Worm (Caenorhabditis elegans): ENCODE measurements around the gene F54C9.14.

Gene F54C9.14

ce11 chrII:8610085-8610484, 48.0 kb downstream of the F54C9.14 start, which contains the start of gene F28C6.9:
Gene F28C6.9, minus strand, starts transcription at chrII:8610185.
- TF ChIP-seq sma-3 (GFP tag; optimal IDR thresholded peaks at IDR 0.05) (no peak), snpc-4 (tag; optimal IDR thresholded peaks at IDR 0.05) (no peak), mab-5 (tag; optimal IDR thresholded peaks at IDR 0.05) (no peak), unc-55 (GFP tag; optimal IDR thresholded peaks at IDR 0.05) (no peak), ztf-1 (GFP tag; conservative IDR thresholded peaks at IDR 0.05) (no peak), sma-9 (GFP tag; optimal IDR thresholded peaks at IDR 0.05) (no peak), sma-9 (tag; optimal IDR thresholded peaks at IDR 0.05) (no peak), zag-1 (tag; optimal IDR thresholded peaks at IDR 0.05) (no peak), crh-2 (tag; optimal IDR thresholded peaks at IDR 0.05) (no peak), lin-39 (tag; optimal IDR thresholded peaks at IDR 0.05) (no peak)

ce11 chrII:8610585-8610984, 48.5 kb downstream of the F54C9.14 start:
- TF ChIP-seq F13H6.1 (tag; optimal IDR thresholded peaks at IDR 0.05) = no peak
- no peak for TF ChIP-seq mdl-1 (tag; optimal IDR thresholded peaks at IDR 0.05)
- no peak for TF ChIP-seq nhr-6 (tag; optimal IDR thresholded peaks at IDR 0.05)
- TF ChIP-seq nhr-237 (tag; optimal IDR thresholded peaks at IDR 0.05) = no peak
- no peak for TF ChIP-seq lin-11 (tag; optimal IDR thresholded peaks at IDR 0.05)
- no peak for TF ChIP-seq nhr-11 (tag; optimal IDR thresholded peaks at IDR 0.05)
- TF ChIP-seq unc-62 (GFP tag; optimal IDR thresholded peaks at IDR 0.05) = no peak

ce11 chrII:8611330-8611729, 49.2 kb downstream of the F54C9.14 start:
- no peak for TF ChIP-seq ceh-16 (tag; optimal IDR thresholded peaks at IDR 0.05)
- TF ChIP-seq nhr-21 (tag; optimal IDR thresholded peaks at IDR 0.05) = no peak
- TF ChIP-seq nhr-77 (tag; optimal IDR thresholded peaks at IDR 0.05) = no peak
- no peak for TF ChIP-seq nhr-25 (tag; optimal IDR thresholded peaks at IDR 0.05)
- TF ChIP-seq mab-5 (tag; optimal IDR thresholded peaks at IDR 0.05) = no peak
- TF ChIP-seq peb-1 (tag; optimal IDR thresholded peaks at IDR 0.05) = no peak
- no peak for TF ChIP-seq skn-1 (tag; optimal IDR thresholded peaks at IDR 0.05)
- TF ChIP-seq sma-9 (GFP tag; optimal IDR thresholded peaks at IDR 0.05) = no peak
- TF ChIP-seq sma-9 (tag; optimal IDR thresholded peaks at IDR 0.05) = no peak
- no peak for TF ChIP-seq elt-3 (tag; optimal IDR thresholded peaks at IDR 0.05)
- no peak for TF ChIP-seq nhr-23 (tag; optimal IDR thresholded peaks at IDR 0.05)

ce11 chrII:8612470-8612869, 50.4 kb downstream of the F54C9.14 start, which contains the start of gene T22C8.1:
Gene T22C8.1, plus strand, starts transcription at chrII:8612770.
- TF ChIP-seq nhr-12 (tag; optimal IDR thresholded peaks at IDR 0.05) (no peak), lsy-2 (tag; optimal IDR thresholded peaks at IDR 0.05) (no peak), aly-2 (tag; optimal IDR thresholded peaks at IDR 0.05) (no peak), nhr-6 (tag; optimal IDR thresholded peaks at IDR 0.05) (no peak), ZK546.5 (tag; optimal IDR thresholded peaks at IDR 0.05) (no peak), ztf-4 (tag; optimal IDR thresholded peaks at IDR 0.05) (no peak), R02D3.7 (tag; optimal IDR thresholded peaks at IDR 0.05) (no peak), elt-3 (tag; optimal IDR thresholded peaks at IDR 0.05) (no peak), F13H6.1 (tag; optimal IDR thresholded peaks at IDR 0.05) (no peak), ama-1 (optimal IDR thresholded peaks at IDR 0.05) (no peak), sem-4 (tag; optimal IDR thresholded peaks at IDR 0.05) (no peak), nhr-10 (tag; optimal IDR thresholded peaks at IDR 0.05) (no peak), skn-1 (tag; optimal IDR thresholded peaks at IDR 0.05) (no peak)
